Worm (Caenorhabditis elegans) whole organism, L2 larva: Measurements from ENCODE around the gene inos-1.

Experiments
- alr-1 ChIP-seq: fragments of 150-350 bp; optimal IDR thresholded peaks from 2 replicates; lab custom pipeline; 2014; ENCODE audit warnings: missing biosample characterization, missing genetic modification characterization
- aly-2 ChIP-seq: fragments of 150-350 bp; optimal IDR thresholded peaks from 2 replicates; lab custom pipeline; 2014; ENCODE audit warnings: missing biosample characterization, missing genetic modification characterization
- ama-1 ChIP-seq: fragments of 150-350 bp; optimal IDR thresholded peaks from 2 replicates; lab custom pipeline; 2018; ENCODE audit warnings: inconsistent platforms
- elt-3 ChIP-seq: sonication (generic microtip); optimal IDR thresholded peaks from 2 replicates; lab custom pipeline; 2017; ENCODE audit warnings: missing biosample characterization, missing genetic modification characterization
- lin-13 ChIP-seq: fragments of 150-350 bp; optimal IDR thresholded peaks from 2 replicates; lab custom pipeline; 2014; ENCODE audit warnings: missing biosample characterization, missing genetic modification reagents, missing genetic modification characterization
- nhr-10 ChIP-seq: sonication (generic microtip); optimal IDR thresholded peaks from 2 replicates; lab custom pipeline; 2017; ENCODE audit warnings: missing biosample characterization, missing genetic modification characterization
- nhr-237 ChIP-seq: fragments of 150-350 bp; optimal IDR thresholded peaks from 2 replicates; lab custom pipeline; 2014; ENCODE audit warnings: missing biosample characterization, missing genetic modification characterization
- nhr-6 ChIP-seq: fragments of 150-350 bp; optimal IDR thresholded peaks from 2 replicates; lab custom pipeline; 2014; ENCODE audit warnings: missing biosample characterization, missing genetic modification characterization
- nhr-77 ChIP-seq: fragments of 150-350 bp; optimal IDR thresholded peaks from 2 replicates; lab custom pipeline; 2014; ENCODE audit warnings: missing biosample characterization, missing genetic modification characterization
- skn-1 ChIP-seq: sonication (generic microtip); optimal IDR thresholded peaks from 2 replicates; lab custom pipeline; 2017; ENCODE audit warnings: missing biosample characterization, missing genetic modification characterization
- unc-62 ChIP-seq: fragments of 150-350 bp; optimal IDR thresholded peaks from 2 replicates; lab custom pipeline; 2014; ENCODE audit warnings: missing biosample characterization, missing genetic modification reagents, missing genetic modification characterization

ce11 chrII:11650975-11651588, 49.0 kb downstream of the inos-1 start, which contains the start of gene coa-7:
- TF ChIP-seq nhr-237 (tag; lab: Kevin White, UChicago) (no peak), aly-2 (tag; lab: Kevin White, UChicago) (no peak), unc-62 (GFP tag; lab: Kevin White, UChicago) (no peak), ama-1 (lab: Kevin White, UChicago) (no peak), nhr-10 (no peak), alr-1 (no peak), skn-1 (tag; lab: Kevin White, UChicago) (no peak), nhr-77 (tag; lab: Kevin White, UChicago) (no peak), elt-3 (tag; lab: Kevin White, UChicago) (no peak), nhr-6 (tag; lab: Kevin White, UChicago) (no peak), lin-13 (GFP tag; lab: Kevin White, UChicago) (no peak)
